Worm (Caenorhabditis elegans) whole organism, L4/young adult: ENCODE data around the gene npr-12.
A peak's percentile ranks its signal among the peaks of the same experiment; 100 is the strongest.

Source experiments
- W03F9.2 ChIP-seq: fragments of 150-350 bp; optimal IDR thresholded peaks from 2 replicates; lab custom pipeline; 2014; ENCODE audit warnings: missing biosample characterization, missing genetic modification characterization
- dao-5 ChIP-seq: sonication (generic microtip); optimal IDR thresholded peaks from 2 replicates; lab custom pipeline; 2016; ENCODE audit warnings: missing genotype, missing genetic modification characterization, moderate library complexity, missing compliant biosample characterization
- him-1 ChIP-seq: sonication (generic microtip); optimal IDR thresholded peaks from 2 replicates; lab custom pipeline; 2016; ENCODE audit warnings: missing genotype, missing genetic modification reagents, missing genetic modification characterization, missing compliant biosample characterization

ce11 chrIV:6881183-6881582 is 56.3 kb downstream of the npr-12 start:
- TF ChIP-seq dao-5 (tag; lab: Kevin White, UChicago) (no peak), him-1 (tag; lab: Kevin White, UChicago) (peak; percentile 13), W03F9.2 (tag; lab: Kevin White, UChicago) (no peak)
